Fruit fly (Drosophila melanogaster) S2 (cell line): ENCODE measurements around the gene CG18418.

Source experiments
- CG8478 ChIP-seq: fragments of >200 bp; optimal IDR thresholded peaks from 2 replicates; lab custom pipeline; 2018
- CTCF ChIP-seq, 2 experiments: fragments of >200 bp; optimal IDR thresholded peaks; 2 replicates each; lab custom pipeline; 2018

DNA sequence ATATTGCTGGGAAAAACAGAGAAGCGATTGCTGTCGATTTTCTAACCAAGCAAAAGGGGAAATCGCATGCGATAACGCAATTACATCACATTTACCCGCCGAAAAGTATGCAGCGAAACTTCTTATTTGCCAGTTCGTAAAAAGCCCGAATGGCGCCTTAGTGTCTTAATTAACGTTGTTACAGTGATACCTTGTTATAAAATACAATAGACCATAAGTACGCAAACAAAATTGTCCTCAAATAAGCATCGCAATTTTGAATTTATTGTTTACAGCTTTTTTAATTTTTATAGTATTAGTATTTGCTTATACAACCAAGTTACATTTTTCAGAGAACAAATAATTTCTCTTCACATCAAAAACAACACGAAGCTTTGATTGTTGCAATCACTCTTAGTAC lies 828 bp upstream of the CG18418 start:
- TF ChIP-seq CG8478 (no peak), CTCF (optimal IDR thresholded peaks at IDR 0.05; lab: Kevin White, UChicago) (peak; percentile 89)
